Fruit fly (Drosophila melanogaster) whole organism, embryonic: ENCODE measurements around the gene stol.

ENCODE experiments used
- Antp ChIP-seq: fragments of 200-800 bp; sonication (Bioruptor generic); optimal IDR thresholded peaks from 3 replicates; lab custom pipeline; 2016; ENCODE audit warnings: missing biosample characterization, missing genetic modification characterization
- B-H1 ChIP-seq: fragments of 200-800 bp; sonication (Bioruptor generic); IDR thresholded peaks from 3 replicates; pipeline ENCODE4 v1.3.6; 2022; ENCODE audit warnings: missing biosample characterization, missing genetic modification characterization
- CG10431 ChIP-seq: fragments of 200-800 bp; sonication (Bioruptor generic); optimal IDR thresholded peaks from 3 replicates; lab custom pipeline; 2018; ENCODE audit warnings: missing biosample characterization, mild to moderate bottlenecking, missing genetic modification characterization
- CG10654 ChIP-seq: fragments of 200-800 bp; sonication (Bioruptor generic); optimal IDR thresholded peaks from 2 replicates; lab custom pipeline; 2016; ENCODE audit warnings: missing biosample characterization, missing genetic modification characterization
- CG10979 ChIP-seq: fragments of 200-800 bp; sonication (Bioruptor generic); optimal IDR thresholded peaks from 2 replicates; lab custom pipeline; 2018; ENCODE audit warnings: missing biosample characterization, mild to moderate bottlenecking, missing genetic modification characterization, moderate library complexity
- CG13424 ChIP-seq: fragments of 200-800 bp; sonication (Bioruptor generic); optimal IDR thresholded peaks from 2 replicates; lab custom pipeline; 2019; ENCODE audit warnings: missing biosample characterization, mild to moderate bottlenecking, missing genetic modification characterization, moderate library complexity
- CG1602 ChIP-seq: fragments of 200-800 bp; sonication (Bioruptor generic); optimal IDR thresholded peaks from 3 replicates; lab custom pipeline; 2016; ENCODE audit warnings: missing biosample characterization, missing genetic modification characterization
- CG17186 ChIP-seq: fragments of 200-800 bp; sonication (Bioruptor generic); optimal IDR thresholded peaks from 3 replicates; lab custom pipeline; 2017; ENCODE audit warnings: missing biosample characterization, missing genetic modification reagents, missing genetic modification characterization
- CG17829 ChIP-seq: fragments of 200-800 bp; optimal IDR thresholded peaks from 2 replicates; lab custom pipeline; 2019; ENCODE audit warnings: missing biosample characterization, mild to moderate bottlenecking, missing genetic modification characterization, moderate library complexity
- CG1832 ChIP-seq: fragments of 200-800 bp; sonication (Bioruptor generic); optimal IDR thresholded peaks from 2 replicates; lab custom pipeline; 2017; ENCODE audit warnings: missing biosample characterization, mild to moderate bottlenecking, missing genetic modification characterization, inconsistent platforms
- CG30020 ChIP-seq: fragments of 200-800 bp; optimal IDR thresholded peaks from 2 replicates; lab custom pipeline; 2019; ENCODE audit warnings: missing biosample characterization, mild to moderate bottlenecking, missing genetic modification characterization, moderate library complexity
- CG3065 ChIP-seq: fragments of 200-800 bp; sonication (Bioruptor generic); optimal IDR thresholded peaks from 2 replicates; lab custom pipeline; 2016; ENCODE audit warnings: missing biosample characterization, missing genetic modification characterization
- CG31441 ChIP-seq: fragments of 200-800 bp; sonication (Bioruptor generic); IDR thresholded peaks from 2 replicates; pipeline ENCODE4 v1.3.6; 2022; ENCODE audit warnings: missing biosample characterization, missing genetic modification characterization
- CG32767 ChIP-seq: fragments of 200-800 bp; sonication (Bioruptor generic); IDR thresholded peaks from 2 replicates; pipeline ENCODE4 v1.3.6; 2022; ENCODE audit warnings: missing biosample characterization, missing genetic modification characterization
- CG34422 ChIP-seq: fragments of 200-800 bp; sonication (Bioruptor generic); IDR thresholded peaks from 3 replicates; pipeline ENCODE4 v1.3.6; 2022; ENCODE audit warnings: missing biosample characterization, missing genetic modification characterization
- CG4328 ChIP-seq: fragments of 200-800 bp; sonication (Bioruptor generic); optimal IDR thresholded peaks from 3 replicates; lab custom pipeline; 2017; ENCODE audit warnings: missing biosample characterization, missing genetic modification reagents, missing genetic modification characterization
- CG43689 ChIP-seq: fragments of 200-800 bp; sonication (Bioruptor generic); IDR thresholded peaks from 2 replicates; pipeline ENCODE4 v1.3.6; 2022; ENCODE audit warnings: missing biosample characterization, missing genetic modification characterization
- CG4730 ChIP-seq: fragments of 200-800 bp; sonication (Bioruptor generic); IDR thresholded peaks from 2 replicates; pipeline ENCODE4 v1.3.6; 2022; ENCODE audit warnings: missing biosample characterization, missing genetic modification characterization
- CG6813 ChIP-seq: fragments of 200-800 bp; sonication (Bioruptor generic); optimal IDR thresholded peaks from 2 replicates; lab custom pipeline; 2017; ENCODE audit warnings: missing biosample characterization, missing genetic modification characterization, mild to moderate bottlenecking, moderate library complexity, missing genetic modification reagents
- CG8765 ChIP-seq: fragments of 200-800 bp; sonication (Bioruptor generic); IDR thresholded peaks from 2 replicates; pipeline ENCODE4 v1.3.6; 2022; ENCODE audit warnings: missing biosample characterization, missing genetic modification characterization
- CG9817 ChIP-seq: fragments of 200-800 bp; sonication (Bioruptor generic); optimal IDR thresholded peaks from 2 replicates; lab custom pipeline; 2018; ENCODE audit warnings: missing biosample characterization, mild to moderate bottlenecking, missing genetic modification characterization, moderate library complexity
- CTCF ChIP-seq: fragments of 200-800 bp; sonication (Bioruptor generic); optimal IDR thresholded peaks from 2 replicates; lab custom pipeline; 2017; ENCODE audit warnings: missing biosample characterization, mild to moderate bottlenecking, missing genetic modification characterization, moderate library complexity
- CrebB ChIP-seq: fragments of 200-800 bp; sonication (Bioruptor generic); optimal IDR thresholded peaks from 3 replicates; lab custom pipeline; 2018; ENCODE audit warnings: missing biosample characterization, mild to moderate bottlenecking, missing genetic modification characterization
- MBD-R2 ChIP-seq: fragments of 200-800 bp; sonication (Bioruptor generic); IDR thresholded peaks from 2 replicates; pipeline ENCODE4 v1.3.6; 2022; ENCODE audit warnings: missing biosample characterization, missing genetic modification characterization
- Pdp1 ChIP-seq, 2 experiments: fragments of 200-800 bp; sonication (Bioruptor generic); optimal IDR thresholded peaks; 3 replicates each; lab custom pipeline; 2016; ENCODE audit warnings: missing biosample characterization in 2 of 2, missing genetic modification characterization in 2 of 2, mild to moderate bottlenecking in 1 of 2, moderate library complexity in 1 of 2
- aop ChIP-seq: fragments of 200-800 bp; sonication (Bioruptor generic); IDR thresholded peaks from 2 replicates; pipeline ENCODE4 v1.3.6; 2022; ENCODE audit warnings: missing biosample characterization, missing genetic modification characterization
- cad ChIP-seq: fragments of >200 bp; optimal IDR thresholded peaks from 2 replicates; lab custom pipeline; 2017; ENCODE audit warnings: missing biosample characterization, missing genetic modification characterization
- dmrt11E ChIP-seq: fragments of 200-800 bp; sonication (Bioruptor generic); optimal IDR thresholded peaks from 3 replicates; lab custom pipeline; 2018; ENCODE audit warnings: missing biosample characterization, mild to moderate bottlenecking, missing genetic modification characterization, moderate library complexity
- dmrt99B ChIP-seq: fragments of 200-800 bp; sonication (Bioruptor generic); optimal IDR thresholded peaks from 2 replicates; lab custom pipeline; 2018; ENCODE audit warnings: missing biosample characterization, mild to moderate bottlenecking, missing genetic modification characterization, moderate library complexity
- fd3F ChIP-seq: fragments of 200-800 bp; sonication (Bioruptor generic); optimal IDR thresholded peaks from 2 replicates; lab custom pipeline; 2018; ENCODE audit warnings: missing biosample characterization, mild to moderate bottlenecking, missing genetic modification characterization, moderate library complexity
- hkb ChIP-seq, 2 experiments: fragments of 200-800 bp in 1 of 2; fragments of >200 bp in 1 of 2; sonication (Bioruptor generic) in 1 of 2; IDR thresholded peaks in 1 of 2; optimal IDR thresholded peaks in 1 of 2; 2 replicates each; pipeline versions ENCODE4 v1.3.6 to Lab custom; 2017 to 2022; ENCODE audit warnings: missing biosample characterization in 1 of 2, missing genetic modification characterization in 1 of 2
- hth ChIP-seq: fragments of >200 bp; optimal IDR thresholded peaks from 2 replicates; lab custom pipeline; 2017; ENCODE audit warnings: inconsistent platforms
- inv ChIP-seq: fragments of 200-800 bp; sonication (Bioruptor generic); IDR thresholded peaks from 2 replicates; pipeline ENCODE4 v1.3.6; 2022; ENCODE audit warnings: missing biosample characterization, missing genetic modification characterization; ENCODE audit not compliant: partially characterized antibody
- jumu ChIP-seq: fragments of 200-800 bp; sonication (Bioruptor generic); optimal IDR thresholded peaks from 3 replicates; lab custom pipeline; 2016; ENCODE audit warnings: missing biosample characterization, missing genetic modification characterization
- ken ChIP-seq: fragments of 200-800 bp; sonication (Bioruptor generic); IDR thresholded peaks from 3 replicates; pipeline ENCODE4 v1.3.6; 2022; ENCODE audit warnings: missing biosample characterization, missing genetic modification characterization
- mirr ChIP-seq: fragments of 200-800 bp; sonication (Bioruptor generic); optimal IDR thresholded peaks from 3 replicates; lab custom pipeline; 2018; ENCODE audit warnings: missing biosample characterization, mild to moderate bottlenecking, missing genetic modification characterization
- org-1 ChIP-seq: fragments of 200-800 bp; sonication (Bioruptor generic); optimal IDR thresholded peaks from 2 replicates; lab custom pipeline; 2017; ENCODE audit warnings: missing biosample characterization, missing genetic modification characterization
- pan ChIP-seq, 4 experiments: fragments of >200 bp in 3 of 4; fragments of 200-800 bp in 1 of 4; sonication (Bioruptor generic) in 1 of 4; optimal IDR thresholded peaks in 3 of 4; IDR thresholded peaks in 1 of 4; 2 replicates each; pipeline versions ENCODE4 v1.3.6 to Lab custom; 2017 to 2022; ENCODE audit warnings: missing biosample characterization in 2 of 4, missing genetic modification characterization in 2 of 4, mixed read lengths in 1 of 4
- pnt ChIP-seq: fragments of 200-800 bp; sonication (Bioruptor generic); optimal IDR thresholded peaks from 3 replicates; lab custom pipeline; 2016; ENCODE audit warnings: missing biosample characterization, missing genetic modification characterization
- rib ChIP-seq: fragments of 200-800 bp; sonication (Bioruptor generic); IDR thresholded peaks from 2 replicates; pipeline ENCODE4 v1.3.6; 2022; ENCODE audit warnings: missing biosample characterization, missing genetic modification characterization
- row ChIP-seq: fragments of 200-800 bp; sonication (Bioruptor generic); IDR thresholded peaks from 3 replicates; pipeline ENCODE4 v1.3.6; 2022; ENCODE audit warnings: missing biosample characterization, missing genetic modification characterization
- run ChIP-seq: fragments of 200-800 bp; sonication (Bioruptor generic); optimal IDR thresholded peaks from 3 replicates; lab custom pipeline; 2018; ENCODE audit warnings: missing biosample characterization, mild to moderate bottlenecking, missing genetic modification characterization
- sens ChIP-seq: fragments of 200-800 bp; sonication (Bioruptor generic); peaks from one replicate; lab custom pipeline; 2016; ENCODE audit warnings: missing biosample characterization, missing genetic modification characterization
- sim ChIP-seq: fragments of 200-800 bp; sonication (Bioruptor generic); IDR thresholded peaks from 2 replicates; pipeline ENCODE4 v1.3.6; 2022; ENCODE audit warnings: missing biosample characterization, missing genetic modification characterization
- tin ChIP-seq: fragments of 200-800 bp; sonication (Bioruptor generic); optimal IDR thresholded peaks from 3 replicates; lab custom pipeline; 2016; ENCODE audit warnings: missing biosample characterization, missing genetic modification characterization
- tll ChIP-seq, 2 experiments: fragments of 200-800 bp in 1 of 2; fragments of >200 bp in 1 of 2; sonication (Bioruptor generic) in 1 of 2; optimal IDR thresholded peaks; 2 replicates each; lab custom pipeline; 2017 to 2019; ENCODE audit warnings: missing biosample characterization in 2 of 2, missing genetic modification characterization in 2 of 2, mild to moderate bottlenecking in 1 of 2, moderate library complexity in 1 of 2
- wor ChIP-seq: fragments of 200-800 bp; sonication (Bioruptor generic); IDR thresholded peaks from 2 replicates; pipeline ENCODE4 v1.3.6; 2022; ENCODE audit warnings: missing biosample characterization, missing genetic modification characterization
- zf30C ChIP-seq: fragments of 200-800 bp; sonication (Bioruptor generic); optimal IDR thresholded peaks from 3 replicates; lab custom pipeline; 2018; ENCODE audit warnings: missing biosample characterization, mild to moderate bottlenecking, missing genetic modification characterization

stol gene

dm6 chr2L:15751259-15751555, 33.1 kb upstream of the stol start (continued):
- no peak for TF ChIP-seq hkb (optimal IDR thresholded peaks at IDR 0.05; lab: Kevin White, UChicago)
- no peak for TF ChIP-seq hkb (GFP tag; IDR thresholded peaks at IDR 0.05; lab: Robert Waterston, UW)
- TF ChIP-seq ken (GFP tag; lab: Robert Waterston, UW), result no peak

DNA sequence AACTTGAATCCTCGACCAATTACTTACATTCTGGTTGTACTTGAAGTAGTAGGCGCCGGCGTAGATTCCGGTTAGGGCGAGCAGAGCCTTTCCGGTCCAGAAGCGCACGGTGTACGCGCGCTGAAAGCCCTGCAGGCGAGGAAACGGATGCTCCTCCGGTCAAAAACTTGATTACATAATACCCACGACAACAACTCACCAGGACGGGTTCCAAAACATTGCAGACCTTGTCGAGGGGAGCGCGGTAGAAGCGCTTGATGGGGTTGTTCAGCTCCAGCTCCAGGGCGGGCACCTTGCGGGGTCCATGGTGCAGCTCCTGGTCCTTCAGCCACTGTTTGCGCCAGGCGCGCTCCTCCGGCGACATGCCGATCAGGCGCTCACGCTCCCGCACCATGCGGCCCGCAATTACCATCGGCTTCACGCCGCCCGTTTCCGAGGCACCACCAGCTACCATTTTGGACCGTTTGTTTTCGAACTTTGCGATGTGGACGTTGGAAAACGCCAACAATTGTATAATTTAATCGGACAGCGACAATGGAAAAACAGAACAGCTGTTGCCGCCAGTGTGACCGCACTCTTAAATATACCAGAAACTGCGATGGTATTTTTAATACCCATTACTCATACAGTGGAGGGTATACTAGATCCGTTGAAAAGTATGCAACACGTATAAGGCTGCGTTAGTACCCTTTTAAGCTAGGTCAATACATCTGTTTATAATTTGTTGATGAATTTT, 32.6 kb upstream of the stol start, which contains the start of gene ND-B17:
Gene ND-B17 (minus strand): TSS at position 556 of the 736 bp plus-strand sequence.
- TF ChIP-seq CG32767 (GFP tag; lab: Robert Waterston, UW), result 0 out of 2 replicates have a peak, but pooled peaks have one; percentile 31
- TF ChIP-seq pnt (GFP tag; lab: Kevin White, UChicago), result no peak
- no peak for TF ChIP-seq hth (lab: Kevin White, UChicago)
- no peak for TF ChIP-seq CG17186 (GFP tag; lab: Kevin White, UChicago)
- no peak for TF ChIP-seq mirr (GFP tag; lab: Kevin White, UChicago)
- no peak for TF ChIP-seq CG10979
- peak; percentile 22 for TF ChIP-seq jumu (GFP tag; lab: Kevin White, UChicago)
- peak; percentile 94 for TF ChIP-seq row (GFP tag; lab: Robert Waterston, UW)
- no peak for TF ChIP-seq CTCF
- no peak for TF ChIP-seq aop (GFP tag; lab: Robert Waterston, UW)
- peak; percentile 70; the same call in 2 of the 3 replicates for TF ChIP-seq CG34422 (GFP tag; lab: Robert Waterston, UW)
- no peak for TF ChIP-seq CG4730 (GFP tag; lab: Robert Waterston, UW)
- TF ChIP-seq CrebB (tag; lab: Kevin White, UChicago), result peak; percentile 23
- TF ChIP-seq B-H1 (GFP tag; lab: Robert Waterston, UW), result no peak; the same call in 2 of the 3 replicates
- TF ChIP-seq CG17829, result peak; percentile 1
- peak; percentile 34 for TF ChIP-seq CG1602 (GFP tag; lab: Kevin White, UChicago)
- TF ChIP-seq zf30C (GFP tag; lab: Kevin White, UChicago), result no peak
- TF ChIP-seq CG8765 (GFP tag; lab: Robert Waterston, UW), result 0 out of 2 replicates have a peak, but pooled peaks have one; percentile 29
- peak; percentile 23 for TF ChIP-seq CG9817
- no peak for TF ChIP-seq sim (GFP tag; lab: Robert Waterston, UW)
- TF ChIP-seq CG10654 (GFP tag; lab: Kevin White, UChicago), result no peak
- no peak for TF ChIP-seq cad (GFP tag; lab: Kevin White, UChicago)
- no peak for TF ChIP-seq CG6813
- peak; percentile 17 for TF ChIP-seq CG30020
- TF ChIP-seq CG13424 (tag; lab: Kevin White, UChicago), result peak; percentile 45
- TF ChIP-seq wor (GFP tag; lab: Robert Waterston, UW), result no peak
- peak; percentile 48 to 95 for TF ChIP-seq Pdp1 (GFP tag; optimal IDR thresholded peaks at IDR 0.05; lab: Kevin White, UChicago)
- TF ChIP-seq inv, result no peak
- peak; percentile 96 for TF ChIP-seq MBD-R2
- TF ChIP-seq CG31441 (GFP tag; lab: Robert Waterston, UW), result no peak
- no peak for TF ChIP-seq CG10431 (GFP tag; lab: Kevin White, UChicago)
- peak; percentile 34 for TF ChIP-seq dmrt11E (tag; lab: Kevin White, UChicago)
- TF ChIP-seq run (tag; lab: Kevin White, UChicago), result no peak
- TF ChIP-seq dmrt99B, result no peak
- no peak for TF ChIP-seq CG4328 (GFP tag; lab: Kevin White, UChicago)
- TF ChIP-seq fd3F (GFP tag; lab: Kevin White, UChicago), result no peak
- no peak for TF ChIP-seq rib
- TF ChIP-seq tll (GFP tag; optimal IDR thresholded peaks at IDR 0.05; lab: Kevin White, UChicago), result no peak
- TF ChIP-seq CG1832 (GFP tag; lab: Kevin White, UChicago), result no peak
- TF ChIP-seq Antp (GFP tag; lab: Kevin White, UChicago), result peak; percentile 68
- no peak for TF ChIP-seq CG3065
- peak; percentile 37 for TF ChIP-seq tin
- no peak for TF ChIP-seq org-1 (GFP tag; lab: Kevin White, UChicago)
- peak; percentile 93 for TF ChIP-seq sens
- peak in 1 of 2 experiments; percentile 55 for TF ChIP-seq pan (optimal IDR thresholded peaks at IDR 0.05; lab: Kevin White, UChicago)
- TF ChIP-seq pan (GFP tag; optimal IDR thresholded peaks at IDR 0.05 in 1 of 2, IDR thresholded peaks at IDR 0.05 in 1 of 2), result peak; percentile 27 to 58
- TF ChIP-seq CG43689, result no peak
